ENCODE assay signal across 3 worm cellular contexts in genomic region chrII:7457210-7457609, ce11.
TF ChIP-seq lines count a peak whose summit lies in the region.

Gene D1022.4, minus strand, starts transcription at chrII:7457292.

TF ChIP-seq in whole organism, L1 larva, 84 proteins besides CTCF, POLR2A, EP300 and RAD21 (continued from another document):
- TF ChIP-seq blmp-1 (tag; optimal IDR thresholded peaks at IDR 0.05; lab: Kevin White, UChicago) (peak; percentile 78), ceh-8 (GFP tag; optimal IDR thresholded peaks at IDR 0.05; lab: Kevin White, UChicago) (no peak), aha-1 (tag; optimal IDR thresholded peaks at IDR 0.05; lab: Kevin White, UChicago) (no peak), unc-30 (tag; optimal IDR thresholded peaks at IDR 0.05; lab: Kevin White, UChicago) (no peak), jun-1 (tag; optimal IDR thresholded peaks at IDR 0.05; lab: Kevin White, UChicago) (no peak), ceh-88 (GFP tag; IDR thresholded peaks at IDR 0.05; lab: Robert Waterston, UW) (no peak), lin-15B (tag; optimal IDR thresholded peaks at IDR 0.05; lab: Kevin White, UChicago) (no peak), pag-3 (tag; optimal IDR thresholded peaks at IDR 0.05; lab: Kevin White, UChicago; ENCODE audit: borderline replicate concordance, insufficient read depth) (no peak), lir-3 (tag; optimal IDR thresholded peaks at IDR 0.05; lab: Kevin White, UChicago; ENCODE audit: poor library complexity) (no peak), fkh-4 (tag; optimal IDR thresholded peaks at IDR 0.05; lab: Kevin White, UChicago; ENCODE audit: borderline replicate concordance) (no peak), ces-1 (GFP tag; optimal IDR thresholded peaks at IDR 0.05; lab: Kevin White, UChicago) (no peak), nhr-237 (tag; optimal IDR thresholded peaks at IDR 0.05; lab: Kevin White, UChicago) (no peak), nhr-76 (tag; optimal IDR thresholded peaks at IDR 0.05; lab: Kevin White, UChicago) (no peak), zip-4 (GFP tag; optimal IDR thresholded peaks at IDR 0.05; lab: Kevin White, UChicago) (no peak), lin-13 (GFP tag; optimal IDR thresholded peaks at IDR 0.05; lab: Kevin White, UChicago) (no peak), ceh-63 (GFP tag; optimal IDR thresholded peaks at IDR 0.05; lab: Kevin White, UChicago) (no peak), nhr-11 (tag; optimal IDR thresholded peaks at IDR 0.05; lab: Kevin White, UChicago) (no peak), elt-2 (tag; optimal IDR thresholded peaks at IDR 0.05; lab: Kevin White, UChicago) (no peak), dsc-1 (tag; optimal IDR thresholded peaks at IDR 0.05; lab: Kevin White, UChicago) (no peak), lin-35 (GFP tag; optimal IDR thresholded peaks at IDR 0.05; lab: Kevin White, UChicago) (peak in 1 of 2 experiments; percentile 49), fkh-10 (GFP tag; optimal IDR thresholded peaks at IDR 0.05; lab: Kevin White, UChicago) (no peak), sup-37 (GFP tag; optimal IDR thresholded peaks at IDR 0.05; lab: Kevin White, UChicago) (no peak), skn-1 (tag; optimal IDR thresholded peaks at IDR 0.05; lab: Kevin White, UChicago) (no peak), hlh-17 (GFP tag; optimal IDR thresholded peaks at IDR 0.05; lab: Kevin White, UChicago; ENCODE audit: borderline replicate concordance) (no peak), C04F5.9 (tag; optimal IDR thresholded peaks at IDR 0.05; lab: Kevin White, UChicago) (no peak), fos-1 (tag; optimal IDR thresholded peaks at IDR 0.05; lab: Kevin White, UChicago) (no peak), swsn-7 (tag; optimal IDR thresholded peaks at IDR 0.05; lab: Kevin White, UChicago) (no peak), lin-14 (GFP tag; optimal IDR thresholded peaks at IDR 0.05; lab: Kevin White, UChicago) (peak; percentile 47), nhr-84 (tag; optimal IDR thresholded peaks at IDR 0.05; lab: Kevin White, UChicago) (no peak), tbx-2 (tag; optimal IDR thresholded peaks at IDR 0.05; lab: Kevin White, UChicago) (no peak), hlh-4 (tag; optimal IDR thresholded peaks at IDR 0.05; lab: Kevin White, UChicago) (no peak), lsy-2 (tag; optimal IDR thresholded peaks at IDR 0.05; lab: Kevin White, UChicago) (peak in 1 of 2 experiments; percentile 20), Y116A8C.19 (tag; optimal IDR thresholded peaks at IDR 0.05; lab: Kevin White, UChicago; ENCODE audit: borderline replicate concordance) (no peak), sox-4 (tag; optimal IDR thresholded peaks at IDR 0.05; lab: Kevin White, UChicago) (no peak), pqm-1 (tag; optimal IDR thresholded peaks at IDR 0.05; lab: Kevin White, UChicago) (no peak), fkh-8 (tag; optimal IDR thresholded peaks at IDR 0.05; lab: Kevin White, UChicago) (no peak), nhr-19 (GFP tag; conservative IDR thresholded peaks at IDR 0.05; lab: Robert Waterston, UW) (no peak)
TF ChIP-seq in whole organism, L1 larva: peak in this region for 8.

TF ChIP-seq in whole organism, L2 larva, 48 proteins besides CTCF, POLR2A, EP300 and RAD21 (continued from another document):
- TF ChIP-seq ZK546.5 (tag; optimal IDR thresholded peaks at IDR 0.05; lab: Kevin White, UChicago) (no peak), blmp-1 (tag; optimal IDR thresholded peaks at IDR 0.05; lab: Kevin White, UChicago; ENCODE audit: insufficient read depth) (peak; percentile 56), ztf-4 (tag; optimal IDR thresholded peaks at IDR 0.05; lab: Kevin White, UChicago) (no peak), egl-27 (tag; optimal IDR thresholded peaks at IDR 0.05; lab: Kevin White, UChicago) (no peak), mab-5 (tag; optimal IDR thresholded peaks at IDR 0.05; lab: Kevin White, UChicago) (no peak), nhr-129 (tag; optimal IDR thresholded peaks at IDR 0.05; lab: Kevin White, UChicago) (no peak), unc-55 (GFP tag; optimal IDR thresholded peaks at IDR 0.05; lab: Kevin White, UChicago) (no peak), nhr-25 (tag; optimal IDR thresholded peaks at IDR 0.05; lab: Kevin White, UChicago) (no peak), F13H6.1 (tag; optimal IDR thresholded peaks at IDR 0.05; lab: Kevin White, UChicago) (no peak), ama-1 (optimal IDR thresholded peaks at IDR 0.05; lab: Kevin White, UChicago) (no peak), sem-4 (tag; optimal IDR thresholded peaks at IDR 0.05; lab: Kevin White, UChicago) (no peak), ceh-16 (tag; optimal IDR thresholded peaks at IDR 0.05; lab: Kevin White, UChicago) (no peak), sma-3 (GFP tag; optimal IDR thresholded peaks at IDR 0.05; lab: Kevin White, UChicago) (no peak)

TF ChIP-seq in whole organism, L4 larva, 104 proteins besides CTCF, POLR2A, EP300 and RAD21 (continued from another document):
- TF ChIP-seq attf-4 (tag; optimal IDR thresholded peaks at IDR 0.05; lab: Kevin White, UChicago) (no peak), lin-38 (GFP tag; IDR thresholded peaks at IDR 0.05; lab: Robert Waterston, UW) (no peak), nhr-10 (tag; optimal IDR thresholded peaks at IDR 0.05; lab: Kevin White, UChicago) (no peak), ztf-7 (tag; optimal IDR thresholded peaks at IDR 0.05; lab: Kevin White, UChicago) (no peak), dpl-1 (GFP tag; optimal IDR thresholded peaks at IDR 0.05; lab: Kevin White, UChicago) (no peak), dmd-6 (GFP tag; IDR thresholded peaks at IDR 0.05; lab: Robert Waterston, UW) (peak; percentile 58; the same call in 1 of the 2 replicates), snpc-1.2 (GFP tag; IDR thresholded peaks at IDR 0.05; lab: Robert Waterston, UW) (no peak), nhr-28 (tag; optimal IDR thresholded peaks at IDR 0.05; lab: Kevin White, UChicago) (peak; percentile 69), fkh-10 (GFP tag; optimal IDR thresholded peaks at IDR 0.05; lab: Kevin White, UChicago) (no peak), lir-3 (tag; optimal IDR thresholded peaks at IDR 0.05; lab: Kevin White, UChicago) (no peak), F37D6.2 (tag; optimal IDR thresholded peaks at IDR 0.05; lab: Kevin White, UChicago) (no peak), cey-2 (tag; optimal IDR thresholded peaks at IDR 0.05; lab: Kevin White, UChicago; ENCODE audit: borderline replicate concordance, insufficient read depth) (no peak), lin-39 (tag; optimal IDR thresholded peaks at IDR 0.05; lab: Kevin White, UChicago) (no peak), fos-1 (tag; optimal IDR thresholded peaks at IDR 0.05; lab: Kevin White, UChicago) (no peak), F26F4.8 (GFP tag; conservative IDR thresholded peaks at IDR 0.05; lab: Robert Waterston, UW) (no peak), unc-39 (tag; optimal IDR thresholded peaks at IDR 0.05; lab: Kevin White, UChicago) (no peak), hlh-30 (tag; optimal IDR thresholded peaks at IDR 0.05; lab: Kevin White, UChicago; ENCODE audit: insufficient read depth) (peak; percentile 19), F10B5.3 (tag; optimal IDR thresholded peaks at IDR 0.05; lab: Kevin White, UChicago) (no peak), hlh-11 (tag; optimal IDR thresholded peaks at IDR 0.05; lab: Kevin White, UChicago) (peak; percentile 9), nhr-6 (tag; optimal IDR thresholded peaks at IDR 0.05; lab: Kevin White, UChicago) (no peak), ZK546.5 (tag; optimal IDR thresholded peaks at IDR 0.05; lab: Kevin White, UChicago) (no peak), arid-1 (GFP tag; conservative IDR thresholded peaks at IDR 0.05; lab: Robert Waterston, UW) (no peak), ceh-28 (tag; optimal IDR thresholded peaks at IDR 0.05; lab: Kevin White, UChicago) (no peak), unc-62 (GFP tag; optimal IDR thresholded peaks at IDR 0.05 in 1 of 2; lab: Kevin White, UChicago) (no peak), unc-62 (tag; optimal IDR thresholded peaks at IDR 0.05; lab: Kevin White, UChicago) (no peak), Y48G9A.11 (GFP tag; IDR thresholded peaks at IDR 0.05; lab: Robert Waterston, UW) (no peak), mxl-3 (GFP tag; optimal IDR thresholded peaks at IDR 0.05; lab: Kevin White, UChicago) (no peak), dve-1 (tag; optimal IDR thresholded peaks at IDR 0.05; lab: Kevin White, UChicago; ENCODE audit: insufficient read depth) (peak; percentile 53), saeg-2 (GFP tag; IDR thresholded peaks at IDR 0.05; lab: Robert Waterston, UW) (no peak), gei-8 (GFP tag; optimal IDR thresholded peaks at IDR 0.05; lab: Kevin White, UChicago) (no peak), zip-2 (tag; optimal IDR thresholded peaks at IDR 0.05; lab: Kevin White, UChicago) (no peak), lsy-2 (tag; optimal IDR thresholded peaks at IDR 0.05; lab: Kevin White, UChicago) (peak in 1 of 2 experiments; percentile 32), daf-19 (GFP tag; conservative IDR thresholded peaks at IDR 0.05; lab: Robert Waterston, UW) (no peak), hif-1 (tag; optimal IDR thresholded peaks at IDR 0.05; lab: Kevin White, UChicago) (no peak), F49E8.2 (tag; optimal IDR thresholded peaks at IDR 0.05; lab: Kevin White, UChicago; ENCODE audit: borderline replicate concordance) (no peak), mdl-1 (tag; optimal IDR thresholded peaks at IDR 0.05; lab: Kevin White, UChicago) (peak in 1 of 2 experiments; percentile 15), ceh-62 (tag; optimal IDR thresholded peaks at IDR 0.05; lab: Kevin White, UChicago) (no peak), lin-13 (GFP tag; optimal IDR thresholded peaks at IDR 0.05; lab: Kevin White, UChicago) (no peak), ceh-32 (tag; optimal IDR thresholded peaks at IDR 0.05; lab: Kevin White, UChicago; ENCODE audit: poor library complexity) (no peak), nhr-48 (tag; optimal IDR thresholded peaks at IDR 0.05; lab: Kevin White, UChicago) (no peak), mxl-2 (GFP tag; conservative IDR thresholded peaks at IDR 0.05; lab: Robert Waterston, UW) (no peak), tag-97 (GFP tag; IDR thresholded peaks at IDR 0.05; lab: Robert Waterston, UW) (no peak), spr-1 (tag; optimal IDR thresholded peaks at IDR 0.05; lab: Kevin White, UChicago) (no peak), Y105C5A.15 (GFP tag; IDR thresholded peaks at IDR 0.05; lab: Robert Waterston, UW) (no peak), pqm-1 (tag; optimal IDR thresholded peaks at IDR 0.05; lab: Kevin White, UChicago) (peak; percentile 37), zfp-2 (tag; optimal IDR thresholded peaks at IDR 0.05; lab: Kevin White, UChicago) (no peak), daf-8 (GFP tag; IDR thresholded peaks at IDR 0.05; lab: Robert Waterston, UW) (no peak), ceh-44 (GFP tag; IDR thresholded peaks at IDR 0.05; lab: Robert Waterston, UW) (no peak), nhr-237 (tag; optimal IDR thresholded peaks at IDR 0.05; lab: Kevin White, UChicago) (no peak), ceh-82 (tag; optimal IDR thresholded peaks at IDR 0.05; lab: Kevin White, UChicago) (no peak), jun-1 (tag; optimal IDR thresholded peaks at IDR 0.05; lab: Kevin White, UChicago) (no peak)
